Worm (Caenorhabditis elegans) whole organism, mixed stage, embryonic: ENCODE results near the gene Y58A7A.1.

Experiments
- M03D4.4 ChIP-seq: sonication (generic microtip); optimal IDR thresholded peaks from 2 replicates; lab custom pipeline; 2017; ENCODE audit warnings: mild to moderate bottlenecking, missing genetic modification characterization, missing compliant biosample characterization
- bed-3 ChIP-seq: fragments of 200-800 bp; sonication (Bioruptor generic); optimal IDR thresholded peaks from 3 replicates; lab custom pipeline; 2018; ENCODE audit warnings: mild to moderate bottlenecking, missing genetic modification characterization, moderate library complexity, missing compliant biosample characterization
- blmp-1 ChIP-seq: fragments of 150-350 bp; optimal IDR thresholded peaks from 2 replicates; lab custom pipeline; 2014; ENCODE audit warnings: missing biosample characterization, missing genetic modification characterization
- ceh-39 ChIP-seq: fragments of 150-350 bp; optimal IDR thresholded peaks from 2 replicates; lab custom pipeline; 2014; ENCODE audit warnings: missing biosample characterization, missing genetic modification characterization
- ceh-43 ChIP-seq: fragments of 200-800 bp; sonication (Bioruptor generic); optimal IDR thresholded peaks from 2 replicates; lab custom pipeline; 2018; ENCODE audit warnings: mild to moderate bottlenecking, missing genetic modification characterization, moderate library complexity, missing compliant biosample characterization
- ceh-83 ChIP-seq: fragments of 200-800 bp; sonication (Bioruptor generic); optimal IDR thresholded peaks from 2 replicates; lab custom pipeline; 2018; ENCODE audit warnings: mild to moderate bottlenecking, missing genetic modification characterization, missing compliant biosample characterization
- ces-1 ChIP-seq: fragments of 150-350 bp; optimal IDR thresholded peaks from 2 replicates; lab custom pipeline; 2014; ENCODE audit warnings: missing biosample characterization, missing genetic modification reagents, missing genetic modification characterization
- cnd-1 ChIP-seq: fragments of 200-800 bp; sonication (Bioruptor generic); optimal IDR thresholded peaks from 2 replicates; lab custom pipeline; 2018; ENCODE audit warnings: mild to moderate bottlenecking, missing genetic modification characterization, missing compliant biosample characterization
- drap-1 ChIP-seq: fragments of 200-800 bp; sonication (Bioruptor generic); optimal IDR thresholded peaks from 3 replicates; lab custom pipeline; 2018; ENCODE audit warnings: mild to moderate bottlenecking, missing genetic modification characterization, missing compliant biosample characterization
- elt-1 ChIP-seq: sonication (generic microtip); optimal IDR thresholded peaks from 2 replicates; lab custom pipeline; 2017; ENCODE audit warnings: missing genetic modification characterization, mild to moderate bottlenecking, missing compliant biosample characterization, antibody characterized with exemption, moderate library complexity, borderline replicate concordance; ENCODE audit not compliant: insufficient read depth
- elt-3 ChIP-seq: fragments of 150-350 bp; optimal IDR thresholded peaks from 2 replicates; lab custom pipeline; 2014; ENCODE audit warnings: missing biosample characterization, missing genetic modification characterization
- flh-1 ChIP-seq: fragments of 200-800 bp; sonication (Bioruptor generic); optimal IDR thresholded peaks from 2 replicates; lab custom pipeline; 2018; ENCODE audit warnings: mild to moderate bottlenecking, missing genetic modification characterization, moderate library complexity, missing compliant biosample characterization
- ham-2 ChIP-seq: fragments of 200-800 bp; sonication (Bioruptor generic); optimal IDR thresholded peaks from 2 replicates; lab custom pipeline; 2018; ENCODE audit warnings: mild to moderate bottlenecking, missing genetic modification characterization, missing compliant biosample characterization
- hlh-1 ChIP-seq: fragments of 150-350 bp; optimal IDR thresholded peaks from 2 replicates; lab custom pipeline; 2014; ENCODE audit warnings: missing biosample characterization, missing genetic modification reagents, missing genetic modification characterization
- lin-13 ChIP-seq: fragments of 150-350 bp; optimal IDR thresholded peaks from 2 replicates; lab custom pipeline; 2014; ENCODE audit warnings: missing biosample characterization, missing genetic modification characterization
- lin-32 ChIP-seq: fragments of 200-800 bp; sonication (Bioruptor generic); optimal IDR thresholded peaks from 2 replicates; lab custom pipeline; 2018; ENCODE audit warnings: mild to moderate bottlenecking, missing genetic modification characterization, missing compliant biosample characterization
- lsy-2 ChIP-seq: fragments of 150-350 bp; optimal IDR thresholded peaks from 2 replicates; lab custom pipeline; 2014; ENCODE audit warnings: missing biosample characterization, missing genetic modification characterization
- mab-5 ChIP-seq: fragments of 150-350 bp; optimal IDR thresholded peaks from 2 replicates; lab custom pipeline; 2014; ENCODE audit warnings: missing biosample characterization, missing genetic modification characterization
- mep-1 ChIP-seq: fragments of 150-350 bp; optimal IDR thresholded peaks from 2 replicates; lab custom pipeline; 2017; ENCODE audit warnings: missing biosample characterization, missing genetic modification reagents, missing genetic modification characterization, inconsistent platforms
- mls-2 ChIP-seq: sonication (generic microtip); optimal IDR thresholded peaks from 2 replicates; lab custom pipeline; 2016; ENCODE audit warnings: mild to moderate bottlenecking, missing genetic modification characterization, moderate library complexity, missing compliant biosample characterization
- nhr-12 ChIP-seq: fragments of 150-350 bp; optimal IDR thresholded peaks from 2 replicates; lab custom pipeline; 2014; ENCODE audit warnings: missing biosample characterization, missing genetic modification characterization
- nhr-2 ChIP-seq: fragments of 150-350 bp; optimal IDR thresholded peaks from 2 replicates; lab custom pipeline; 2014; ENCODE audit warnings: missing biosample characterization, missing genetic modification characterization
- nhr-237 ChIP-seq: fragments of 150-350 bp; optimal IDR thresholded peaks from 2 replicates; lab custom pipeline; 2014; ENCODE audit warnings: missing biosample characterization, missing genetic modification characterization
- nhr-28 ChIP-seq: fragments of 150-350 bp; optimal IDR thresholded peaks from 2 replicates; lab custom pipeline; 2014; ENCODE audit warnings: missing biosample characterization, missing genetic modification characterization
- nhr-76 ChIP-seq: sonication (generic microtip); optimal IDR thresholded peaks from 2 replicates; lab custom pipeline; 2017; ENCODE audit warnings: missing biosample characterization, missing genetic modification characterization
- pha-4 ChIP-seq: fragments of 150-350 bp; optimal IDR thresholded peaks from 2 replicates; lab custom pipeline; 2018; ENCODE audit warnings: missing biosample characterization, missing genetic modification reagents, missing genetic modification characterization
- sem-2 ChIP-seq: fragments of 200-800 bp; sonication (Bioruptor generic); optimal IDR thresholded peaks from 2 replicates; lab custom pipeline; 2018; ENCODE audit warnings: mild to moderate bottlenecking, missing genetic modification characterization, missing compliant biosample characterization
- snpc-4 ChIP-seq: fragments of 150-350 bp; optimal IDR thresholded peaks from 2 replicates; lab custom pipeline; 2014; ENCODE audit warnings: missing biosample characterization, missing genetic modification characterization
- sptf-1 ChIP-seq: sonication (generic microtip); optimal IDR thresholded peaks from 2 replicates; lab custom pipeline; 2017; ENCODE audit warnings: mild to moderate bottlenecking, missing genetic modification characterization, moderate library complexity, missing compliant biosample characterization
- tbx-8 ChIP-seq: fragments of 200-800 bp; sonication (Bioruptor generic); optimal IDR thresholded peaks from 2 replicates; lab custom pipeline; 2018; ENCODE audit warnings: mild to moderate bottlenecking, missing genetic modification characterization, moderate library complexity, missing compliant biosample characterization
- unc-120 ChIP-seq: sonication (generic microtip); optimal IDR thresholded peaks from 2 replicates; lab custom pipeline; 2017; ENCODE audit warnings: missing genetic modification characterization, missing compliant biosample characterization; ENCODE audit not compliant: poor library complexity, severe bottlenecking
- unc-39 ChIP-seq: fragments of 150-350 bp; optimal IDR thresholded peaks from 2 replicates; lab custom pipeline; 2014; ENCODE audit warnings: missing biosample characterization, missing genetic modification characterization
- unc-62 ChIP-seq: fragments of 150-350 bp; optimal IDR thresholded peaks from 2 replicates; lab custom pipeline; 2014; ENCODE audit warnings: missing biosample characterization, missing genetic modification reagents, missing genetic modification characterization
- ztf-11 ChIP-seq: fragments of 150-350 bp; optimal IDR thresholded peaks from 2 replicates; lab custom pipeline; 2014; ENCODE audit warnings: missing biosample characterization, missing genetic modification characterization

Y58A7A.1 gene

DNA sequence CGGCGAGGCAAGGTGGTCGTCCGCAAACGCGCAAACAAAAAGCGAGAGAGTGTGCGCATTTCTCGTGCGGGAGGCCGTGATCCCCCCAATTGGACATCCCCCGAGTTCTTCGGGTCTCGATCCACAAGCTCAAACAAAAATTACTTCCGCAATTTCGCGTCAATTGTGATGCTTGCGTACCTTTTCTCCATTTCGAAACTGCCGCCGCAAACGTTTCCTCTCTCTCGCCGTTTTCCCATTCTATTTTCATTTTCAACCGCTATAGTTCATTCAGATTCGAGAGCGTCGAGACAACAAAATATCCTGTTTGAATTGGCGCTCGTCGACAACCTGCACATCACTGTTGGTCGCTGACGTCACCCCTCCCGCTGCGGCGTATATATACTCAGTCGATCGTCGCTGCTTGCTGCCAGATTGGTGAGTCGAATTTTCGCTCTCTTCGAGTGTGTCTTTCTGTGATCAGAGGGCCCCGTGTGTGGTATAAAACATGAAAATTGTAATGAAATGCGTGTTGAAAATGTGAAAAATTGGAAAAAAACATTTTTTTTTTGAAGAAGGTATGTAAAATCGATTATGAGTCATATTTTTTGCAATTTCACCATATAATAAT is 19.9 kb downstream of the Y58A7A.1 start, which contains the start of the genes pqn-51 and K11D12.14:
Gene pqn-51 (plus strand): TSS at position 275 of the 610 bp plus-strand sequence.
Gene K11D12.14 (plus strand): TSS at position 304 of the 610 bp plus-strand sequence.
- TF ChIP-seq sptf-1 (tag; lab: Kevin White, UChicago): peak; percentile 28
- TF ChIP-seq hlh-1: peak; percentile 53
- no peak for TF ChIP-seq sem-2 (GFP tag; lab: Kevin White, UChicago)
- no peak for TF ChIP-seq cnd-1
- peak; percentile 10 for TF ChIP-seq ztf-11 (tag; lab: Kevin White, UChicago)
- TF ChIP-seq M03D4.4 (tag; lab: Kevin White, UChicago): no peak
- peak; percentile 3 for TF ChIP-seq mep-1 (tag; lab: Kevin White, UChicago)
- peak; percentile 42 for TF ChIP-seq lin-13 (tag; lab: Kevin White, UChicago)
- TF ChIP-seq nhr-2 (tag; lab: Kevin White, UChicago): no peak
- TF ChIP-seq ceh-43: no peak
- no peak for TF ChIP-seq ham-2
- no peak for TF ChIP-seq mls-2 (tag; lab: Kevin White, UChicago)
- no peak for TF ChIP-seq elt-1 (tag; lab: Kevin White, UChicago)
- TF ChIP-seq tbx-8: peak; percentile 37
- TF ChIP-seq ces-1: peak; percentile 87
- peak; percentile 92 for TF ChIP-seq nhr-237 (tag; lab: Kevin White, UChicago)
- peak; percentile 95 for TF ChIP-seq unc-120 (tag; lab: Kevin White, UChicago)
- no peak for TF ChIP-seq mab-5 (tag; lab: Kevin White, UChicago)
- TF ChIP-seq snpc-4 (tag; lab: Kevin White, UChicago): no peak
- no peak for TF ChIP-seq elt-3
- peak; percentile 63 for TF ChIP-seq lsy-2 (tag; lab: Kevin White, UChicago)
- TF ChIP-seq unc-62 (GFP tag; lab: Kevin White, UChicago): peak; percentile 73
- peak; percentile 61 for TF ChIP-seq drap-1 (GFP tag; lab: Kevin White, UChicago)
- TF ChIP-seq ceh-83 (GFP tag; lab: Kevin White, UChicago): no peak
- TF ChIP-seq blmp-1 (tag; lab: Kevin White, UChicago): peak; percentile 88
- no peak for TF ChIP-seq unc-39 (tag; lab: Kevin White, UChicago)
- TF ChIP-seq bed-3 (GFP tag; lab: Kevin White, UChicago): peak; percentile 35
- peak; percentile 42 for TF ChIP-seq pha-4 (tag; lab: Kevin White, UChicago)

DNA sequence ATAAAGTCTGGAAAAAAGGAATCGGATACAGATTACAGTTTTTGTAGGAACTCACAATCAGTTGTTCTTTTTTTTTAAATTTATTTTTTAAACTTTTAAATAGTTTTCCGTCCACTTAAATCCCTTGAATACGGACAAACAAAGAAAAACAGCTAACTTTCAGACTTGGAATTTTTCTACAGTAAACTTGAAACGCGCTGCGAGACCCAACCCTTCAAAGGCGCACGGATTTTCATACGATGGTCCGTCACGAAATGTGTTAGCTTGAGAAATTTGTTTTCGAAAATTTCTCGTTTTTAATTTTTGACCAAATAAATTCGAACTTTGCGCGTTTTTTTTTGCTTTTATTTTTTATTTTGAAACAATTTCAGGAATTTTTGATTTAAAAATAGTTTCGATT is 22.8 kb downstream of the Y58A7A.1 start:
- TF ChIP-seq nhr-76 (no peak), nhr-237 (tag; lab: Kevin White, UChicago) (no peak), ces-1 (no peak), elt-1 (tag; lab: Kevin White, UChicago) (no peak), ceh-83 (GFP tag; lab: Kevin White, UChicago) (no peak), unc-120 (tag; lab: Kevin White, UChicago) (no peak), lsy-2 (tag; lab: Kevin White, UChicago) (no peak), lin-13 (tag; lab: Kevin White, UChicago) (no peak), blmp-1 (tag; lab: Kevin White, UChicago) (no peak)

DNA sequence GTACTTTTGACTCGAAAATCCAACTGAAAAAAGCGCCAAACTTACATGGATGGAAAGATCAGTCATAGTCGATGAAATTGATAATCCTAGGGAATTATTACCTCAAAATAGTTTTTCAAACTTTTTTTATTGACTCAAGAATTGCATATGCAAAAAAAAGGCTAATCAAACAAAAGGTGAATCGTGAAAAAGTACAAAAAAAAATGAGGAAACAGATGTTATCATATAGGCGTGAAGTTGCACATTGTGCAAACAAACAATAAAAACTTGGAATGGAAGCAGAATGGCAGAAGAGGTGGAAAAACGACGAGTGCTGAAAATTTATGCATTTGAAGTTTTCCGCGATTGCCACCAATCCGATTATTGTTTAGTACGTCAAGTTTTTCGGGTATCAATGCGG is 23.2 kb downstream of the Y58A7A.1 start, which contains the start of gene exc-14:
Gene exc-14 (minus strand): TSS at position 101 of the 400 bp plus-strand sequence.
- TF ChIP-seq mep-1 (tag; lab: Kevin White, UChicago) (no peak), nhr-237 (tag; lab: Kevin White, UChicago) (no peak), mab-5 (tag; lab: Kevin White, UChicago) (no peak)

DNA sequence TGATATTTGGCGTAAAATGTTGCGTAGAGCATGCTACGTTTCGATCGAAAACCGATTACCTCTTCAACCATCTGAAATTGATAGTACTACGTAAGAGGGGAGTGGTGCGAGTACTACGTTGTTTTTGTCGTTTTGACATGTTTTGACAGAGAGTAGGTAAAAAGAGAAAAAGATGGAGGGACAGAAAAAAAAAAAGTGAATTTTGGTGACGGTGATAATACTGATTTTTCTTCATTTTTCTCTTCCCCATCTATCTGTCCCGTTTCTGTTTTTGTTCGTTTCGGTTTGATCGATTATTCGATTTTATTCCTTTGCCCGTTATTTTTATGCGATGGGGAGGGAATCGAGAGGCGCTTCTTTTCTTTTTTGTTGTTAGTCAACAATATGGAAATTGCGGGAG is 28.4 kb downstream of the Y58A7A.1 start, which contains the start of gene K11D12.8:
Gene K11D12.8 (minus strand): TSS at position 77 of the 400 bp plus-strand sequence.
- TF ChIP-seq sem-2 (GFP tag; lab: Kevin White, UChicago): no peak
- TF ChIP-seq ces-1: no peak
- no peak for TF ChIP-seq lin-13 (tag; lab: Kevin White, UChicago)
- no peak for TF ChIP-seq nhr-28 (tag; lab: Kevin White, UChicago)
- no peak for TF ChIP-seq hlh-1
- TF ChIP-seq elt-3: no peak
- no peak for TF ChIP-seq ceh-43
- TF ChIP-seq flh-1 (GFP tag; lab: Kevin White, UChicago): no peak
- TF ChIP-seq pha-4 (tag; lab: Kevin White, UChicago): no peak
- no peak for TF ChIP-seq ceh-39 (tag; lab: Kevin White, UChicago)
- TF ChIP-seq lin-32: no peak
- TF ChIP-seq elt-1 (tag; lab: Kevin White, UChicago): no peak
- TF ChIP-seq unc-62 (GFP tag; lab: Kevin White, UChicago): no peak
- no peak for TF ChIP-seq nhr-12
- TF ChIP-seq ham-2: no peak
- no peak for TF ChIP-seq tbx-8
- TF ChIP-seq sptf-1 (tag; lab: Kevin White, UChicago): no peak
